Worm (Caenorhabditis elegans) whole organism, L4 larva: Measurements from ENCODE around the gene hsp-4.

Experiments used
- D1046.2 ChIP-seq: fragments of 200-800 bp; sonication (Bioruptor generic); IDR thresholded peaks from 2 replicates; pipeline ENCODE4 v1.3.6; 2022; ENCODE audit warnings: missing genetic modification characterization, missing compliant biosample characterization
- Y48G9A.11 ChIP-seq: fragments of 200-800 bp; sonication (Bioruptor generic); IDR thresholded peaks from 2 replicates; pipeline ENCODE4 v1.3.6; 2022; ENCODE audit warnings: missing genetic modification reagents, missing genetic modification characterization, missing compliant biosample characterization
- Y75B8A.6 ChIP-seq: fragments of 200-800 bp; sonication (Bioruptor generic); IDR thresholded peaks from 2 replicates; pipeline ENCODE4 v1.3.6; 2022; ENCODE audit warnings: missing genetic modification reagents, missing genetic modification characterization, missing compliant biosample characterization
- aha-1 ChIP-seq: fragments of 150-350 bp; peaks from one replicate; lab custom pipeline; 2014; ENCODE audit warnings: missing biosample characterization, missing genetic modification characterization
- ama-1 ChIP-seq: fragments of 150-350 bp; optimal IDR thresholded peaks from 2 replicates; lab custom pipeline; 2014; ENCODE audit warnings: inconsistent platforms, mixed read lengths
- arid-1 ChIP-seq: fragments of 200-800 bp; sonication (Bioruptor generic); conservative IDR thresholded peaks from 2 replicates; pipeline ENCODE4 v1.3.6; 2022; ENCODE audit warnings: missing genetic modification reagents, missing genetic modification characterization, missing compliant biosample characterization
- ceh-28 ChIP-seq: fragments of 150-350 bp; optimal IDR thresholded peaks from 2 replicates; lab custom pipeline; 2014; ENCODE audit warnings: missing biosample characterization, missing genetic modification reagents, missing genetic modification characterization
- ceh-62 ChIP-seq: sonication (generic microtip); optimal IDR thresholded peaks from 2 replicates; lab custom pipeline; 2017; ENCODE audit warnings: missing biosample characterization, missing genetic modification characterization
- cey-2 ChIP-seq: sonication (generic microtip); optimal IDR thresholded peaks from 3 replicates; lab custom pipeline; 2017; ENCODE audit warnings: missing genetic modification characterization, mild to moderate bottlenecking, missing compliant biosample characterization, antibody characterized with exemption, borderline replicate concordance; ENCODE audit not compliant: insufficient read depth
- ctbp-1 ChIP-seq: fragments of 200-800 bp; sonication (Bioruptor generic); IDR thresholded peaks from 2 replicates; pipeline ENCODE4 v1.3.6; 2022; ENCODE audit warnings: missing genetic modification reagents, missing genetic modification characterization, missing compliant biosample characterization
- daf-16 ChIP-seq, 3 experiments: sonication (generic microtip); optimal IDR thresholded peaks; 2 replicates each; lab custom pipeline; 2016 to 2017; ENCODE audit warnings: missing genetic modification characterization in 3 of 3, missing genetic modification reagents in 3 of 3, mild to moderate bottlenecking in 2 of 3, missing compliant biosample characterization in 2 of 3, missing biosample characterization in 1 of 3, moderate library complexity in 1 of 3
- dmd-8 ChIP-seq: fragments of 200-800 bp; sonication (Bioruptor generic); IDR thresholded peaks from 2 replicates; pipeline ENCODE4 v1.3.6; 2022; ENCODE audit warnings: missing genetic modification characterization, missing compliant biosample characterization
- dve-1 ChIP-seq: sonication (generic microtip); optimal IDR thresholded peaks from 2 replicates; lab custom pipeline; 2017; ENCODE audit warnings: antibody characterized with exemption, mild to moderate bottlenecking, missing genetic modification characterization, missing compliant biosample characterization; ENCODE audit not compliant: insufficient read depth
- egl-27 ChIP-seq: sonication (generic microtip); optimal IDR thresholded peaks from 3 replicates; lab custom pipeline; 2017; ENCODE audit warnings: missing biosample characterization, missing genetic modification reagents, missing genetic modification characterization
- egl-43 ChIP-seq: fragments of 200-800 bp; sonication (Bioruptor generic); IDR thresholded peaks from 2 replicates; pipeline ENCODE4 v1.3.6; 2022; ENCODE audit warnings: missing genetic modification reagents, missing genetic modification characterization, missing compliant biosample characterization
- gei-8 ChIP-seq: fragments of 200-800 bp; sonication (Bioruptor generic); optimal IDR thresholded peaks from 2 replicates; lab custom pipeline; 2018; ENCODE audit warnings: mild to moderate bottlenecking, missing genetic modification characterization, missing compliant biosample characterization
- hif-1 ChIP-seq, 2 experiments: sonication (generic microtip); optimal IDR thresholded peaks; 2 replicates each; lab custom pipeline; 2016 to 2017; ENCODE audit warnings: missing compliant biosample characterization in 2 of 2, missing genetic modification characterization in 2 of 2, missing genetic modification reagents in 2 of 2, missing genotype in 2 of 2, mild to moderate bottlenecking in 1 of 2
- hlh-30 ChIP-seq: sonication (generic microtip); optimal IDR thresholded peaks from 2 replicates; lab custom pipeline; 2017; ENCODE audit warnings: antibody characterized with exemption, mild to moderate bottlenecking, missing genetic modification characterization, missing compliant biosample characterization; ENCODE audit not compliant: insufficient read depth
- hmg-1.1 ChIP-seq: fragments of 200-800 bp; sonication (Bioruptor generic); IDR thresholded peaks from 2 replicates; pipeline ENCODE4 v1.3.6; 2022; ENCODE audit warnings: missing genetic modification reagents, missing genetic modification characterization, missing compliant biosample characterization
- lin-1 ChIP-seq: fragments of 200-800 bp; sonication (Bioruptor generic); IDR thresholded peaks from 2 replicates; pipeline ENCODE4 v1.3.6; 2022; ENCODE audit warnings: missing genetic modification reagents, missing genetic modification characterization, missing compliant biosample characterization
- lin-29 ChIP-seq: fragments of 200-800 bp; sonication (Bioruptor generic); IDR thresholded peaks from 2 replicates; pipeline ENCODE4 v1.3.6; 2022; ENCODE audit warnings: missing genetic modification reagents, missing genetic modification characterization, missing compliant biosample characterization
- lsy-2 ChIP-seq, 2 experiments: fragments of 150-350 bp in 1 of 2; sonication (generic microtip) in 1 of 2; optimal IDR thresholded peaks; 2 replicates each; lab custom pipeline; 2014 to 2017; ENCODE audit warnings: missing biosample characterization in 2 of 2, missing genetic modification characterization in 2 of 2
- madf-5 ChIP-seq, 2 experiments: fragments of 200-800 bp; sonication (Bioruptor generic); IDR thresholded peaks; 2 replicates each; pipeline ENCODE4 v1.3.6; 2022; ENCODE audit warnings: missing compliant biosample characterization in 2 of 2, missing genetic modification characterization in 2 of 2
- madf-9 ChIP-seq: fragments of 200-800 bp; sonication (Bioruptor generic); conservative IDR thresholded peaks from 2 replicates; pipeline ENCODE4 v1.3.6; 2022; ENCODE audit warnings: missing genetic modification reagents, missing genetic modification characterization, missing compliant biosample characterization
- mxl-2 ChIP-seq: fragments of 200-800 bp; sonication (Bioruptor generic); conservative IDR thresholded peaks from 2 replicates; pipeline ENCODE4 v1.3.6; 2022; ENCODE audit warnings: missing genetic modification reagents, missing genetic modification characterization, missing compliant biosample characterization
- mxl-3 ChIP-seq: fragments of 200-800 bp; sonication (Bioruptor generic); optimal IDR thresholded peaks from 2 replicates; lab custom pipeline; 2018; ENCODE audit warnings: mild to moderate bottlenecking, missing genetic modification characterization, missing compliant biosample characterization
- nhr-10 ChIP-seq: fragments of 150-350 bp; optimal IDR thresholded peaks from 2 replicates; lab custom pipeline; 2014; ENCODE audit warnings: missing biosample characterization, missing genetic modification characterization
- nhr-25 ChIP-seq: sonication (generic microtip); optimal IDR thresholded peaks from 2 replicates; lab custom pipeline; 2017; ENCODE audit warnings: missing genetic modification characterization, mild to moderate bottlenecking, missing compliant biosample characterization, antibody characterized with exemption, moderate library complexity, borderline replicate concordance; ENCODE audit not compliant: insufficient read depth
- nhr-28 ChIP-seq: fragments of 150-350 bp; optimal IDR thresholded peaks from 2 replicates; lab custom pipeline; 2014; ENCODE audit warnings: missing biosample characterization, missing genetic modification characterization
- nhr-41 ChIP-seq: fragments of 200-800 bp; sonication (Bioruptor generic); IDR thresholded peaks from 2 replicates; pipeline ENCODE4 v1.3.6; 2022; ENCODE audit warnings: missing genetic modification reagents, missing genetic modification characterization, missing compliant biosample characterization
- nhr-42 ChIP-seq: fragments of 200-800 bp; sonication (Bioruptor generic); IDR thresholded peaks from 2 replicates; pipeline ENCODE4 v1.3.6; 2022; ENCODE audit warnings: missing genetic modification characterization, missing compliant biosample characterization
- nhr-6 ChIP-seq: fragments of 150-350 bp; optimal IDR thresholded peaks from 2 replicates; lab custom pipeline; 2014; ENCODE audit warnings: missing biosample characterization, missing genetic modification characterization
- nhr-77 ChIP-seq: fragments of 150-350 bp; optimal IDR thresholded peaks from 2 replicates; lab custom pipeline; 2014; ENCODE audit warnings: missing biosample characterization, missing genetic modification characterization
- pha-4 ChIP-seq, 2 experiments: fragments of 150-350 bp in 1 of 2; fragments of 200-800 bp in 1 of 2; sonication (Bioruptor generic) in 1 of 2; IDR thresholded peaks in 1 of 2; optimal IDR thresholded peaks in 1 of 2; 2 replicates each; pipeline versions ENCODE4 v1.3.6 to Lab custom; 2014 to 2022; ENCODE audit warnings: missing genetic modification characterization in 2 of 2, missing genetic modification reagents in 2 of 2, missing biosample characterization in 1 of 2, missing compliant biosample characterization in 1 of 2
- php-3 ChIP-seq: fragments of 200-800 bp; sonication (Bioruptor generic); IDR thresholded peaks from 2 replicates; pipeline ENCODE4 v1.3.6; 2022; ENCODE audit warnings: missing genetic modification reagents, missing genetic modification characterization, missing compliant biosample characterization
- pqm-1 ChIP-seq: sonication (generic microtip); optimal IDR thresholded peaks from 2 replicates; lab custom pipeline; 2017; ENCODE audit warnings: missing biosample characterization, missing genetic modification characterization
- rbr-2 ChIP-seq: sonication (generic microtip); optimal IDR thresholded peaks from 2 replicates; lab custom pipeline; 2016; ENCODE audit warnings: missing genotype, missing genetic modification characterization, missing compliant biosample characterization
- saeg-2 ChIP-seq: fragments of 200-800 bp; sonication (Bioruptor generic); IDR thresholded peaks from 2 replicates; pipeline ENCODE4 v1.3.6; 2022; ENCODE audit warnings: missing genetic modification reagents, missing genetic modification characterization, missing compliant biosample characterization
- sdz-12 ChIP-seq: fragments of 200-800 bp; sonication (Bioruptor generic); optimal IDR thresholded peaks from 2 replicates; lab custom pipeline; 2018; ENCODE audit warnings: mild to moderate bottlenecking, missing genetic modification characterization, missing compliant biosample characterization
- skn-1 ChIP-seq: fragments of 150-350 bp; optimal IDR thresholded peaks from 2 replicates; lab custom pipeline; 2014; ENCODE audit warnings: missing biosample characterization, missing genetic modification characterization
- unc-130 ChIP-seq: sonication (generic microtip); optimal IDR thresholded peaks from 2 replicates; lab custom pipeline; 2016; ENCODE audit warnings: missing genetic modification reagents, missing genetic modification characterization, missing compliant biosample characterization
- unc-62 ChIP-seq, 3 experiments: fragments of 150-350 bp in 1 of 3; sonication (generic microtip); optimal IDR thresholded peaks in 2 of 3; peaks in 1 of 3; 1 replicate in 1 of 3; 2 replicates in 2 of 3; lab custom pipeline; 2014 to 2017; ENCODE audit warnings: missing biosample characterization in 3 of 3, missing genetic modification characterization in 3 of 3, missing genetic modification reagents in 3 of 3, missing genotype in 1 of 3
- zip-2 ChIP-seq: fragments of 150-350 bp; optimal IDR thresholded peaks from 2 replicates; lab custom pipeline; 2014; ENCODE audit warnings: missing biosample characterization, missing genetic modification characterization
- ztf-11 ChIP-seq: fragments of 150-350 bp; optimal IDR thresholded peaks from 2 replicates; lab custom pipeline; 2014; ENCODE audit warnings: missing biosample characterization, missing genetic modification characterization
- ztf-7 ChIP-seq: fragments of 150-350 bp; optimal IDR thresholded peaks from 2 replicates; lab custom pipeline; 2014; ENCODE audit warnings: missing biosample characterization, missing genetic modification characterization

Gene hsp-4

ce11 chrII:7337469-7337893, 15.0 kb downstream of the hsp-4 start (continued):
- TF ChIP-seq ama-1 (peak; percentile 46), lsy-2 (tag; optimal IDR thresholded peaks at IDR 0.05; lab: Kevin White, UChicago) (peak; percentile 51 to 80), nhr-42 (GFP tag; lab: Robert Waterston, UW) (0 out of 2 replicates have a peak, but pooled peaks have one; percentile 36), lin-1 (GFP tag; lab: Robert Waterston, UW) (peak; percentile 62; the same call in 1 of the 2 replicates), daf-16 (GFP tag; optimal IDR thresholded peaks at IDR 0.05; lab: Kevin White, UChicago) (no peak), daf-16 (tag; optimal IDR thresholded peaks at IDR 0.05; lab: Kevin White, UChicago) (peak; percentile 59), unc-130 (GFP tag; lab: Kevin White, UChicago) (no peak), aha-1 (tag; lab: Kevin White, UChicago) (peak; percentile 97), ceh-28 (tag; lab: Kevin White, UChicago) (no peak), egl-43 (no peak), ztf-7 (peak; percentile 36), php-3 (GFP tag; lab: Robert Waterston, UW) (peak; percentile 72), saeg-2 (GFP tag; lab: Robert Waterston, UW) (peak; percentile 85), hlh-30 (tag; lab: Kevin White, UChicago) (peak; percentile 90), cey-2 (tag; lab: Kevin White, UChicago) (peak; percentile 96), madf-9 (GFP tag; lab: Robert Waterston, UW) (peak; percentile 49; the same call in 1 of the 2 replicates), hmg-1.1 (GFP tag; lab: Robert Waterston, UW) (peak; percentile 61), mxl-2 (0 out of 2 replicates have a peak, but pooled peaks have one; percentile 3), nhr-28 (tag; lab: Kevin White, UChicago) (peak; percentile 97), pqm-1 (tag; lab: Kevin White, UChicago) (peak; percentile 52), hif-1 (tag; optimal IDR thresholded peaks at IDR 0.05; lab: Kevin White, UChicago) (peak; percentile 3 to 91), arid-1 (0 out of 2 replicates have a peak, but pooled peaks have one; percentile 4), dve-1 (tag; lab: Kevin White, UChicago) (peak; percentile 85), pha-4 (GFP tag; IDR thresholded peaks at IDR 0.05; lab: Robert Waterston, UW) (no peak), pha-4 (tag; optimal IDR thresholded peaks at IDR 0.05; lab: Kevin White, UChicago) (peak; percentile 17), lin-29 (GFP tag; lab: Robert Waterston, UW) (no peak), mxl-3 (peak; percentile 94)

DNA sequence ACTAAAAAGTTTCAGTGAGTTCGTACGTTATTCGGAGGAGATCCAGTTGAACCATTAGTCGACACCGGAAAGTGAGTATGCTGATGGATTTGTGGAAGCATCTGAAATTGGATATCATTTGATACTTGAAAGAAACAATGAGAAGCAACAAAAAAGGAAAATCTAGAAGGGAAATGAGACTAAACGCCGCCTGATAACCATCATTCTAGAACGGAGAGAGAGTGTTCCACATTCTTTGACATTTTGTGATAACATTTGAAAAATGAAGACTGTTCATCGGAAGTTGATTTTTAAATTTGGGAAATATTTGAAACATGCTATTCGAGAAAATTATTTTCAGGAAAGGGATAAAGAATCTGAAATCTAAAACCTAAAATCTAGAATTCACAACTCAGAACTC, 21.2 kb downstream of the hsp-4 start, which contains the start of gene npax-1:
npax-1 (minus strand) TSS at position 101 of the 400 bp plus-strand sequence.
- TF ChIP-seq sdz-12 (GFP tag; lab: Kevin White, UChicago) (no peak), nhr-10 (no peak), aha-1 (tag; lab: Kevin White, UChicago) (peak; percentile 86), nhr-77 (tag; lab: Kevin White, UChicago) (no peak)

DNA sequence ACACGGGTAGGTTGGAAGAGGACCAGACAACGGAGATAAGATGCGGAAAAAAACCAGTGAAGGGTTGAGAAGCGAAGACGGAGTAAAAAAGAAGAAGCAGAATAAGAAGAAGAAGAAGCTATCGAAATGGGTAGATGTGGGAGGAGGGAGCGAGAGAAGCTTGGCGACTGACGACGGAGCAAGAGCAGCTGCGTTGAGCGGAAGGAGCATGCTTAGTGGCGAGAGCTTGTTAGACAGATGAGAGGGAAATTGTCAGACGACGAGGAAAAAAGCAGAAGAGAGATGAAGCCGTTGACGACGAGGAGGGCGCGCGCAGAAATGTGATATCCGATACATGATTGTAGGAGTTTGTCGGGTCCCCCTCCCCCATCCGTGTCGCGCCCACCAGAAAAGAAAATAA, 25.4 kb downstream of the hsp-4 start:
- TF ChIP-seq ztf-11 (tag; lab: Kevin White, UChicago) (no peak), gei-8 (no peak), hif-1 (tag; optimal IDR thresholded peaks at IDR 0.05; lab: Kevin White, UChicago) (peak in 1 of 2 experiments; percentile 55), madf-5 (GFP tag; IDR thresholded peaks at IDR 0.05; lab: Robert Waterston, UW) (no peak), nhr-10 (no peak), unc-62 (GFP tag; optimal IDR thresholded peaks at IDR 0.05 in 1 of 2; lab: Kevin White, UChicago) (no peak), unc-62 (tag; optimal IDR thresholded peaks at IDR 0.05; lab: Kevin White, UChicago) (no peak), madf-9 (GFP tag; lab: Robert Waterston, UW) (peak; percentile 61; the same call in 1 of the 2 replicates), rbr-2 (peak; percentile 74), nhr-6 (tag; lab: Kevin White, UChicago) (no peak), ceh-62 (no peak), Y75B8A.6 (no peak), zip-2 (tag; lab: Kevin White, UChicago) (no peak), D1046.2 (GFP tag; lab: Robert Waterston, UW) (no peak), cey-2 (tag; lab: Kevin White, UChicago) (no peak), dmd-8 (GFP tag; lab: Robert Waterston, UW) (no peak), sdz-12 (GFP tag; lab: Kevin White, UChicago) (peak; percentile 32), Y48G9A.11 (GFP tag; lab: Robert Waterston, UW) (no peak), nhr-41 (GFP tag; lab: Robert Waterston, UW) (no peak), hmg-1.1 (GFP tag; lab: Robert Waterston, UW) (0 out of 2 replicates have a peak, but pooled peaks have one; percentile 51), nhr-25 (tag; lab: Kevin White, UChicago) (no peak), ctbp-1 (GFP tag; lab: Robert Waterston, UW) (peak; percentile 81), egl-27 (tag; lab: Kevin White, UChicago) (no peak), skn-1 (tag; lab: Kevin White, UChicago) (no peak)
